Worm (Caenorhabditis elegans): ENCODE results near the gene srw-15.

ce11 chrV:15184097-15185040 lies 46.0 kb upstream of the srw-15 start, which contains the start of gene Y75B12B.1:
- TF ChIP-seq ama-1 (optimal IDR thresholded peaks at IDR 0.05) (no peak), tbx-37 (GFP tag; conservative IDR thresholded peaks at IDR 0.05) (no peak), aly-1 (tag; optimal IDR thresholded peaks at IDR 0.05) (no peak), hmbx-1 (tag; optimal IDR thresholded peaks at IDR 0.05) (no peak), sea-1 (GFP tag; conservative IDR thresholded peaks at IDR 0.05) (no peak), ceh-36 (tag; optimal IDR thresholded peaks at IDR 0.05) (no peak), ceh-13 (GFP tag; optimal IDR thresholded peaks at IDR 0.05) (no peak), scrt-1 (GFP tag; IDR thresholded peaks at IDR 0.05) (no peak), B0310.2 (tag; optimal IDR thresholded peaks at IDR 0.05) (no peak), hmg-4 (GFP tag; optimal IDR thresholded peaks at IDR 0.05) (no peak), tra-4 (tag; optimal IDR thresholded peaks at IDR 0.05) (no peak), F13C5.2 (tag; optimal IDR thresholded peaks at IDR 0.05) (no peak), pes-1 (GFP tag; IDR thresholded peaks at IDR 0.05) (no peak), hnd-1 (tag; optimal IDR thresholded peaks at IDR 0.05) (no peak)
